Fruit fly (Drosophila melanogaster) whole organism, pupa: ENCODE measurements around the gene Sirup.

Experiments used
- CG17806 ChIP-seq: fragments of 200-800 bp; sonication (Bioruptor generic); optimal IDR thresholded peaks from 2 replicates; lab custom pipeline; 2018; ENCODE audit warnings: missing biosample characterization, mild to moderate bottlenecking, missing genetic modification characterization, moderate library complexity
- CG34367 ChIP-seq: fragments of 200-800 bp; sonication (Bioruptor generic); optimal IDR thresholded peaks from 2 replicates; lab custom pipeline; 2018; ENCODE audit warnings: missing biosample characterization, mild to moderate bottlenecking, missing genetic modification characterization
- CG4496 ChIP-seq: fragments of 200-800 bp; sonication (Bioruptor generic); IDR thresholded peaks from 3 replicates; pipeline ENCODE4 v1.3.6; 2022; ENCODE audit warnings: missing biosample characterization, missing genetic modification characterization
- CG8301 ChIP-seq: fragments of 200-800 bp; sonication (Bioruptor generic); optimal IDR thresholded peaks from 2 replicates; lab custom pipeline; 2018; ENCODE audit warnings: missing biosample characterization, mild to moderate bottlenecking, missing genetic modification characterization
- Pif1A ChIP-seq: fragments of 200-800 bp; sonication (Bioruptor generic); optimal IDR thresholded peaks from 3 replicates; lab custom pipeline; 2016; ENCODE audit warnings: missing biosample characterization, missing genetic modification characterization
- fd96Ca ChIP-seq: fragments of 200-800 bp; sonication (Bioruptor generic); IDR thresholded peaks from 3 replicates; pipeline ENCODE4 v1.3.6; 2022; ENCODE audit warnings: missing biosample characterization, missing genetic modification characterization
- gl ChIP-seq: fragments of 200-800 bp; sonication (Bioruptor generic); optimal IDR thresholded peaks from 2 replicates; lab custom pipeline; 2018; ENCODE audit warnings: missing biosample characterization, mild to moderate bottlenecking, missing genetic modification characterization

DNA sequence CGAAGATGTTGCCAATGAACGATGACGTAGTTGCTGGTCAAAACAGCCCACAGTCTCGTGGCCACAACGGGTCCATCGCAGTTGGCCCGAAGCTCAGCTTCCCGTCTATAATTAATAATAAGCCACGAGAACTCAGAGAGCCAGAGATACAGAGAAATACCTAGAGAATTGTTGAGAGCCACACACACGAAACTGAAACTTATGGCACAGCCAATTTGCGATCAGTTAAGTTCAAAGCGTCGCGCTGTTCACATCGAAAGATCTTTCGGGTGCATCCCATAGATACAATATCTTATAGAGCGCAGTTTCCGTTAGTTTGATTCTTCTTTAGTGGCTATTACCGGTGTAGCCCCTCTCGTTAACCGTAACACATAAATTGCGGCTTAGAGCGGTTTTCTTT is 13.9 kb downstream of the Sirup start:
- TF ChIP-seq gl (tag; lab: Kevin White, UChicago) (peak; percentile 4), CG34367 (no peak), CG17806 (tag; lab: Kevin White, UChicago) (no peak), Pif1A (GFP tag; lab: Kevin White, UChicago) (no peak), CG8301 (tag; lab: Kevin White, UChicago) (no peak), CG4496 (no peak), fd96Ca (no peak)
